Worm (Caenorhabditis elegans): ENCODE measurements around the gene T05E12.8.

DNA sequence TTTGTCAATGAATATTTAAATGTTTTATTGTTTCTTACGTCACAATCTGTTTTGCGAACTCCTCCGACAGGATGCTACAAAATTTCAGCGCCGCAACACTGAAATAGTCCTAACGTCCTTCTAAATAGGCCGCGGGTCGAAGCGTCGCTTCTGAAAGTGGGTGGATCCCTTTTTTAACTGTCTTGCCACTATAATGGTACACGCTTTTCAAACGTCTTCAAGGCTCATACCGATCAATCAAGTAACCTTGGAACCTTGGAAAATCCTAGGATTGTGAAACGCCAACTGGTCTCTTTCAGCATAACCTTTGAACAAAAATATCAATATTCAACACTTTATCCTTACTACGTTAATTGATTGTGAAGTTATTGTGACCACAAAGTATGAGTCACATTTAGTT is 2.3 kb upstream of the T05E12.8 start:
- no peak for TF ChIP-seq egl-27 (tag; optimal IDR thresholded peaks at IDR 0.05)
- TF ChIP-seq nhr-28 (tag; optimal IDR thresholded peaks at IDR 0.05), result no peak
- no peak for TF ChIP-seq elt-3 (tag; optimal IDR thresholded peaks at IDR 0.05)
- no peak for TF ChIP-seq ztf-11 (tag; optimal IDR thresholded peaks at IDR 0.05)
- TF ChIP-seq skn-1 (tag; optimal IDR thresholded peaks at IDR 0.05), result no peak
- TF ChIP-seq nhr-23 (tag; optimal IDR thresholded peaks at IDR 0.05), result no peak
- TF ChIP-seq elt-1 (tag; optimal IDR thresholded peaks at IDR 0.05), result no peak
